Fruit fly (Drosophila melanogaster): ENCODE data around the gene CG43386.

The CG43386 gene

dm6 chrX:9977305-9977704 lies at the start of gene CG43386:
CG43386 (minus strand) TSS chrX:9977405.
- no peak for TF ChIP-seq CG17801 (GFP tag; optimal IDR thresholded peaks at IDR 0.05; ENCODE audit: partially characterized antibody)

DNA sequence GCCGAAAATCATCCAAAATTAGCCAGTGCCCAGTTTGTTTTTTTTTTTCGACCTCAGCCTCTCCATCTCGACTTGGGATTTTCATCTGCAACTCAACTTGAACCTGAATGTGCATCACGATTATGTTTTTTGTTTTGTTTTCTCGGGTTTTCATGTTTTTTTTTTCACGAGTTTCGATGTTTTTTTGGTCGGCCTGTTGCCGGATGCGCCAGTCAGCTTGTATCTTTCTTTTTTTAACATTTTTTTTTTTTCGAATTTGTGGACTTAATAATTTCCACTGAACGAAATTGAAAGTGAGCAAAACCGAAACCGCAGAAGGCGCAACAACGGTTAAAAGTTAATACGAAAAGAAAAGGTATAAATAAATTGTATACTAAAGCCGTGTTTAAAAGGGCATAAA lies 44.6 kb upstream of the CG43386 start:
- no peak for TF ChIP-seq CG17801 (GFP tag; optimal IDR thresholded peaks at IDR 0.05; ENCODE audit: partially characterized antibody)

DNA sequence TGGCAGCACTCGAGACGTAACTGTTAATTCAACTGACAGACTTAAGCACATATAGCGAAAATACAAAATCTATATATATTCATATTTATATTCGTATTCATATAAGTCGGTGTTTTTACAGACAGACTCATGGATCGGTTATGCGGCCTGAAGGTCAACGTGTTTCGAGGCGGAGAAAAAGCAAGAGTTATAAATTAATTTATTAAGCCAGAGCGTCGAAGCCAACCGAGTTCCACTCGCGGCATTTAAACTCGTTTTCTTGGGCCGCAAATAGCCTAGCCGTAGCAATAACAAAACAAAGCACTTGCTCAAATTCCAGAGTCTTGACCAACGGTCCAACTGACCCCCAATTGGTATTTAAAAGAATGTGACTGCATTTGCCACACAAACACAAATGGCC lies 43.7 kb upstream of the CG43386 start:
- no peak for TF ChIP-seq CG17801 (GFP tag; optimal IDR thresholded peaks at IDR 0.05; ENCODE audit: partially characterized antibody)

dm6 chrX:10016724-10017123 lies 39.5 kb upstream of the CG43386 start, which contains the start of gene Cht6:
Cht6 (plus strand) TSS chrX:10016845.
- TF ChIP-seq CG17801 (GFP tag; optimal IDR thresholded peaks at IDR 0.05; ENCODE audit: partially characterized antibody), result no peak

- TF ChIP-seq CG17801 (GFP tag; optimal IDR thresholded peaks at IDR 0.05; ENCODE audit: partially characterized antibody), result no peak
Measured at dm6 chrX:10014738-10015703, 37.8 kb upstream of the CG43386 start.

DNA sequence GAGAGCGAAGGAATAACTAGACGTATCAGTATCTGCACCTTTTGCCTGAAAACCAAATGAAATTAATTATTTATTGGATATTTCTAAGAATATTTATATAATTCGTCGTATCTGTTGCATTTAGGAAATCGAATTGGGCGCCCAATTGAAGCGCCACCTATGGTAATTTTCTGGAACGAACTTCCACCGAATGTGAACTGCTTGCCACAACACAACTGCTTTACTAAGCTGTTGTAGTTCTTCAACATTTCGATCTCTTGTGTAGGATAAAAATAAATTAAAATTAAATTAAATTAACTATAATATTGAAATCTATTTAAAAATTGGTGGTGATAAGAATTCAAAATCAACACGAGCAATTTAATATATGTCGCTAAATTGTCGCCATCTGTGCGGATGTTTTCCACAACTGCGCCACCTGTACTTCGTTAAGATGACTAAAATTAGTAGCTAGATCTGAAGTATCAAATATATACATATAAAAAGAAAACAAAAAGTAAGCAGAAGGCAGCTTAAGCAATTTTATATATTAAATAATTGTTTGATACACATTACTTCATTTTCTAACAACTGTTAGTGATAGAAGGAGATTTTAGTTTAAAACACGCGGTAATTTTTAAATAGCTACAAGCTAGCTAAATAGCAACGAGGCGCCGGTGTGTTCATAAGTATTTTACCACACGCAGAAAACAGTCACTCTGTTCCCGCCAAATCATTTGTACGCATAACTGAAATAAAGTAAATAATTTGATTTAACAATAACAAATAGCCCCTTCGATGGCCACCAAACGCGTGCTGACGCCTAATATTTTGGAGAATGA lies 32.8 kb upstream of the CG43386 start, which contains the start of gene Dna2:
TSS of gene Dna2 (plus strand) at position 688 of the 821 bp plus-strand sequence.
- TF ChIP-seq CG17801 (GFP tag; optimal IDR thresholded peaks at IDR 0.05; ENCODE audit: partially characterized antibody), result no peak

DNA sequence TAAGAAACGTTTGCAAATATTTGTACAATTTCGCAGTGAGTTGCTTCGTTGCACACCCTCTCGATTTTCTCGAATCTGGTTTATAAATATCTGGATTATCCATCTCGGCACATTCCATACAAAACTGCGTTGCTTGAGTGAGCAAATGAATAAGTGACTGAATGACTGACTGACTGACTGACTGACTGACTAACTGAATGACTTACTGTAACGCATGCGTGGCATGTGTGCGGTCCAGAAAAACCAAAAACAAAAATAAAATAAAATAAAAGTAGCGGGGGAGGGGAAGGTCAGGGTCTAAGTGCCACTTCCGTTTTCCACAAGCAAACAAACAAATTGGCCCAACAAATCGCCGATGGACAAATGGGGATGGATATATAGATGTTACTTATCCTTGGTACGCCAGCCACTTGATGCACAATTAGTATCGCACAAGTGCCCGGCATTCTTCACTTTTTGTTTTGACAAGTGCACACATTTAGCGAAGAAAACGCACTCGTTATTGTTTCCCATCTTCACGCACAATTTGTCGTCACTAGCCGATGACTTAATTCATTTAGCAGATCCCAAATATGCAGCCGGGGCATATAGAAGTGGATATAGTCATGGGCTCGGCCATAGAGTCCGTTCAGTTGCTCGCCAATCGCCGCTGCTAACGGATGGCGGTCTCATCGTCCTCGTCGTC lies 31.5 kb upstream of the CG43386 start, which contains the start of gene CG33557:
TSS of gene CG33557 (plus strand) at position 635 of the 685 bp plus-strand sequence.
- TF ChIP-seq CG17801 (GFP tag; optimal IDR thresholded peaks at IDR 0.05; ENCODE audit: partially characterized antibody), result no peak

DNA sequence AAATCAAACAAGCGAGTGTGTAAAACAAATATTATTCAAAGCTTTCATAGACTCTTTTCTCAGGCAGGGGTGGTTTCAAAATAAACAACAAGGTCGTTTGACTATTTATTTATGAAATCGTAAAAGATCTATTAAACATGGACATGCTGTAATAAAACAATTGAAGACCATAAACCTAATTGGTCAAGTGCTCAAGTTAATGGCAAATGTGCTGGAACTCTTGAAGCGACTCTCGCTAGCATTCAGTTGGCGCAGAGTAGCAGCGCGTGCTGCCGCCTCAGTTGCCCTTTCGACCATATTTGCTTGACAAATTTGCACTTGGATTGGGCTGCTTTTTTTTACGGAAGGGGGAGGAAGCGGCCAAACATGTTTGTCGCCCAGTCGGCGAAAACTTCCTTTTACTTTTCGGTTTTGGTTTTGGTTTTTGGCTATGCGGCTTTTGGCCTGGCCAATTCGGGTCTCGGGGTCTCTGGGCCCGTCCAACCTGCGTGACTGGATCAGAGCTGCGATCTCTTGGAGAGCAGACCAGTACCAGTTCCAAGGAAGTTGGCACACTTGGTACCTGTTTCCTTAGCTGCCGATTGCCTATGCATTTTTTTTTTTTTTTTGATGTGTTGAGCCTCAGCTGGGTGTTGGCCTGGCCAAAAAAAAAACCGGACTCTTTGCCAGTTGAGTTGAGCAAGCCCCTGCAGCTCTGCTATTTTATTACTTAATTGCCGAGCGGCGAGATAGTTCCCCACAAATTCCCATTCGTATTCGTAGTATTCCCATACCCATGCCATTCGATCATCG lies 16.4 kb upstream of the CG43386 start:
- no peak for TF ChIP-seq CG17801 (GFP tag; optimal IDR thresholded peaks at IDR 0.05; ENCODE audit: partially characterized antibody)

- TF ChIP-seq CG17801 (GFP tag; optimal IDR thresholded peaks at IDR 0.05; ENCODE audit: partially characterized antibody), result no peak
Measured at dm6 chrX:9992934-9993333, 15.7 kb upstream of the CG43386 start.

DNA sequence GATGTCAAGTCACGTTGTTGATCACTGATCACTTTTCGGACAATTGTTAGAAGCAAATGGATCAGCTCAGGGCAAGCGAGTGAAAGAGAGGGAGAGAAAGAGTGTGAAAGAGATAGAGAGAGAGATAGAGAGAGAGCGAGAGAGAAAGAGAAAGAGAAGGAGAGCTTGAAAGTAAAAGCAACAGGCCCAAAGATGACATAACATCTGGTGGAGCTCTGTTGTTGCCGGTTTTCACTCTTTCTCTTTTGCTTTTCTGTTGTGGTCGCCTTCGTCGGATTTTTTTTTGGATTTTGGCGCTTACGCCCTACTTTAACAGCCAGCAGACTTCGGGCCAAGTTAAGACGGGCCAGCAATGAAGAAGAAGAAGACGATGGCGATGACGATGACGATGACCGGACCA lies 13.8 kb upstream of the CG43386 start:
- TF ChIP-seq CG17801 (GFP tag; optimal IDR thresholded peaks at IDR 0.05; ENCODE audit: partially characterized antibody), result no peak

- no peak for TF ChIP-seq CG17801 (GFP tag; optimal IDR thresholded peaks at IDR 0.05; ENCODE audit: partially characterized antibody)
Measured at dm6 chrX:9989154-9989787, 12.1 kb upstream of the CG43386 start, which contains the start of gene CG32694. CG32694 (plus strand) TSS chrX:9989690.

- TF ChIP-seq CG17801 (GFP tag; optimal IDR thresholded peaks at IDR 0.05; ENCODE audit: partially characterized antibody), result no peak
Measured at dm6 chrX:9987361-9988087, 10.3 kb upstream of the CG43386 start.

DNA sequence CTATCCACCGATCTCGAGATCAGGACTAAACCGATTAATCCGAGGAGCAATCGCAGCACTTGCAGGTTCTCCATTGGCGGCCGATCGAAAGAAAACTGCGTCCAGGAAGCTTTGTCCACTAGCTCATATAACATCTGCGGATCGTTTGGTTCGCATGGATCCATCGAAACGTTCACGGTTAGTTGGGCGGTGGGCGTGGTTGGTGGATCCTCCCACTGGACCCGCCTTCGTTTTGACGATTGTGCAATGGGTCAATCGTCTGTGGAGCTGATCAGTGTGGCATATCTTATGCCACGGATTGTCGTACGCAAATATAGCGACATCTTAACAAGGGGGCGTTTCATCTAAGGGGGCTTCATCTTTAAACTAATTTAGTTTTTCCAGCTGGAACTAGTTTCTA lies 3.3 kb upstream of the CG43386 start, which contains the start of gene CG15252:
TSS of gene CG15252 (minus strand) at position 101 of the 400 bp plus-strand sequence.
- TF ChIP-seq CG17801 (GFP tag; optimal IDR thresholded peaks at IDR 0.05; ENCODE audit: partially characterized antibody), result no peak

Measured in ovary, adult (tissue).